Worm (Caenorhabditis elegans): ENCODE measurements around the gene egl-47.

ce11 chrV:9885918-9886488 is 13.4 kb upstream of the egl-47 start, which contains the start of gene clp-9:
- TF ChIP-seq snpc-4 (GFP tag; optimal IDR thresholded peaks at IDR 0.05) = no peak
- no peak for TF ChIP-seq snpc-4 (tag; optimal IDR thresholded peaks at IDR 0.05)
- no peak for TF ChIP-seq unc-130 (GFP tag; optimal IDR thresholded peaks at IDR 0.05)
- no peak for TF ChIP-seq unc-62 (GFP tag; optimal IDR thresholded peaks at IDR 0.05)
